Fruit fly (Drosophila melanogaster) whole organism, embryonic: ENCODE data around the gene CG14960.

Experiments
- Abd-B ChIP-seq: fragments of 200-800 bp; sonication (Bioruptor generic); optimal IDR thresholded peaks from 2 replicates; lab custom pipeline; 2018; ENCODE audit warnings: missing biosample characterization, mild to moderate bottlenecking, missing genetic modification characterization, moderate library complexity
- Atf6 ChIP-seq: fragments of 200-800 bp; sonication (Bioruptor generic); IDR thresholded peaks from 2 replicates; pipeline ENCODE4 v1.3.6; 2022; ENCODE audit warnings: missing biosample characterization, missing genetic modification characterization
- CG10654 ChIP-seq: fragments of 200-800 bp; sonication (Bioruptor generic); optimal IDR thresholded peaks from 2 replicates; lab custom pipeline; 2016; ENCODE audit warnings: missing biosample characterization, missing genetic modification characterization
- CG13424 ChIP-seq: fragments of 200-800 bp; sonication (Bioruptor generic); optimal IDR thresholded peaks from 2 replicates; lab custom pipeline; 2019; ENCODE audit warnings: missing biosample characterization, mild to moderate bottlenecking, missing genetic modification characterization, moderate library complexity
- CG14710 ChIP-seq: fragments of 200-800 bp; sonication (Bioruptor generic); optimal IDR thresholded peaks from 3 replicates; lab custom pipeline; 2019; ENCODE audit warnings: missing biosample characterization, mild to moderate bottlenecking, missing genetic modification characterization, moderate library complexity
- CG15011 ChIP-seq: fragments of 200-800 bp; sonication (Bioruptor generic); optimal IDR thresholded peaks from 3 replicates; lab custom pipeline; 2018; ENCODE audit warnings: missing biosample characterization, mild to moderate bottlenecking, missing genetic modification characterization
- CG17802 ChIP-seq: fragments of 200-800 bp; sonication (Bioruptor generic); optimal IDR thresholded peaks from 2 replicates; lab custom pipeline; 2018; ENCODE audit warnings: missing biosample characterization, mild to moderate bottlenecking, missing genetic modification characterization, moderate library complexity
- CG18262 ChIP-seq: fragments of 200-800 bp; optimal IDR thresholded peaks from 3 replicates; lab custom pipeline; 2019; ENCODE audit warnings: missing biosample characterization, mild to moderate bottlenecking, missing genetic modification characterization, moderate library complexity
- CG2202 ChIP-seq: fragments of 200-800 bp; sonication (Bioruptor generic); optimal IDR thresholded peaks from 2 replicates; lab custom pipeline; 2018; ENCODE audit warnings: missing biosample characterization, mild to moderate bottlenecking, missing genetic modification characterization
- CG3163 ChIP-seq: fragments of 200-800 bp; sonication (Bioruptor generic); optimal IDR thresholded peaks from 3 replicates; lab custom pipeline; 2016; ENCODE audit warnings: missing biosample characterization, missing genetic modification characterization
- CG5953 ChIP-seq: fragments of 200-800 bp; sonication (Bioruptor generic); IDR thresholded peaks from 2 replicates; pipeline ENCODE4 v1.3.6; 2022; ENCODE audit warnings: missing biosample characterization, missing genetic modification characterization
- CG6689 ChIP-seq: fragments of 200-800 bp; sonication (Bioruptor generic); IDR thresholded peaks from 2 replicates; pipeline ENCODE4 v1.3.6; 2022; ENCODE audit warnings: missing biosample characterization, missing genetic modification characterization
- CG6854 ChIP-seq: fragments of 200-800 bp; sonication (Bioruptor generic); optimal IDR thresholded peaks from 3 replicates; lab custom pipeline; 2017; ENCODE audit warnings: missing biosample characterization, mild to moderate bottlenecking, missing genetic modification characterization
- CG9215 ChIP-seq: fragments of 200-800 bp; sonication (Bioruptor generic); IDR thresholded peaks from 2 replicates; pipeline ENCODE4 v1.3.6; 2022; ENCODE audit warnings: missing biosample characterization, missing genetic modification characterization
- CG9797 ChIP-seq: fragments of 200-800 bp; sonication (Bioruptor generic); optimal IDR thresholded peaks from 3 replicates; lab custom pipeline; 2018; ENCODE audit warnings: missing biosample characterization, mild to moderate bottlenecking, missing genetic modification characterization
- CkIIα-i1 ChIP-seq: fragments of 200-800 bp; sonication (Bioruptor generic); IDR thresholded peaks from 2 replicates; pipeline ENCODE4 v1.3.6; 2022; ENCODE audit warnings: missing biosample characterization, missing genetic modification characterization
- Dll ChIP-seq: fragments of 200-800 bp; sonication (Bioruptor generic); IDR thresholded peaks from 4 replicates; pipeline ENCODE4 v1.3.6; 2022; ENCODE audit warnings: missing biosample characterization, missing genetic modification characterization; ENCODE audit not compliant: partially characterized antibody
- Dref ChIP-seq: fragments of 200-800 bp; sonication (Bioruptor generic); IDR thresholded peaks from 2 replicates; pipeline ENCODE4 v1.3.6; 2022; ENCODE audit warnings: missing biosample characterization, missing genetic modification characterization
- Fer3 ChIP-seq: fragments of 200-800 bp; sonication (Bioruptor generic); optimal IDR thresholded peaks from 2 replicates; lab custom pipeline; 2018; ENCODE audit warnings: missing biosample characterization, mild to moderate bottlenecking, missing genetic modification characterization, moderate library complexity
- HLH4C ChIP-seq: fragments of 200-800 bp; sonication (Bioruptor generic); IDR thresholded peaks from 3 replicates; pipeline ENCODE4 v1.3.6; 2022; ENCODE audit warnings: missing biosample characterization, missing genetic modification characterization; ENCODE audit not compliant: partially characterized antibody
- Hr3 ChIP-seq: fragments of 200-800 bp; sonication (Bioruptor generic); optimal IDR thresholded peaks from 3 replicates; lab custom pipeline; 2016; ENCODE audit warnings: missing biosample characterization, missing genetic modification characterization
- Jarid2 ChIP-seq: fragments of 200-800 bp; sonication (Bioruptor generic); optimal IDR thresholded peaks from 3 replicates; lab custom pipeline; 2017; ENCODE audit warnings: mild to moderate bottlenecking, missing biosample characterization, missing genetic modification reagents, missing genetic modification characterization
- Optix ChIP-seq: fragments of 200-800 bp; sonication (Bioruptor generic); IDR thresholded peaks from 3 replicates; pipeline ENCODE4 v1.3.6; 2022; ENCODE audit warnings: missing biosample characterization, missing genetic modification characterization
- Usf ChIP-seq: fragments of 200-800 bp; sonication (Bioruptor generic); optimal IDR thresholded peaks from 2 replicates; lab custom pipeline; 2017; ENCODE audit warnings: missing genotype, missing biosample characterization, missing genetic modification characterization
- ap ChIP-seq: fragments of 200-800 bp; sonication (Bioruptor generic); IDR thresholded peaks from 2 replicates; pipeline ENCODE4 v1.3.6; 2022; ENCODE audit warnings: missing biosample characterization, missing genetic modification characterization
- ase ChIP-seq: fragments of 200-800 bp; sonication (Bioruptor generic); IDR thresholded peaks from 3 replicates; pipeline ENCODE4 v1.3.6; 2022; ENCODE audit warnings: missing biosample characterization, missing genetic modification characterization
- bab2 ChIP-seq: fragments of 200-800 bp; sonication (Bioruptor generic); optimal IDR thresholded peaks from 2 replicates; lab custom pipeline; 2016; ENCODE audit warnings: missing biosample characterization, missing genetic modification characterization
- chn ChIP-seq: fragments of 200-800 bp; sonication (Bioruptor generic); optimal IDR thresholded peaks from 2 replicates; lab custom pipeline; 2016; ENCODE audit warnings: missing biosample characterization, missing genetic modification characterization
- da ChIP-seq: fragments of 200-800 bp; sonication (Bioruptor generic); optimal IDR thresholded peaks from 2 replicates; lab custom pipeline; 2016; ENCODE audit warnings: missing biosample characterization, missing genetic modification characterization
- dmrt99B ChIP-seq: fragments of 200-800 bp; sonication (Bioruptor generic); optimal IDR thresholded peaks from 2 replicates; lab custom pipeline; 2018; ENCODE audit warnings: missing biosample characterization, mild to moderate bottlenecking, missing genetic modification characterization, moderate library complexity
- ewg ChIP-seq: fragments of 200-800 bp; sonication (Bioruptor generic); optimal IDR thresholded peaks from 3 replicates; lab custom pipeline; 2017; ENCODE audit warnings: mild to moderate bottlenecking, missing biosample characterization, missing genetic modification reagents, missing genetic modification characterization
- fd3F ChIP-seq: fragments of 200-800 bp; sonication (Bioruptor generic); optimal IDR thresholded peaks from 2 replicates; lab custom pipeline; 2018; ENCODE audit warnings: missing biosample characterization, mild to moderate bottlenecking, missing genetic modification characterization, moderate library complexity
- ind ChIP-seq: fragments of 200-800 bp; sonication (Bioruptor generic); optimal IDR thresholded peaks from 3 replicates; lab custom pipeline; 2016; ENCODE audit warnings: missing biosample characterization, missing genetic modification characterization
- jing ChIP-seq: fragments of 200-800 bp; sonication (Bioruptor generic); optimal IDR thresholded peaks from 2 replicates; lab custom pipeline; 2018; ENCODE audit warnings: missing biosample characterization, mild to moderate bottlenecking, missing genetic modification characterization
- lbe ChIP-seq: fragments of 200-800 bp; sonication (Bioruptor generic); optimal IDR thresholded peaks from 2 replicates; lab custom pipeline; 2016; ENCODE audit warnings: missing biosample characterization, mild to moderate bottlenecking, missing genetic modification characterization
- lov ChIP-seq, 2 experiments: fragments of 200-800 bp in 1 of 2; fragments of >200 bp in 1 of 2; sonication (Bioruptor generic) in 1 of 2; IDR thresholded peaks in 1 of 2; optimal IDR thresholded peaks in 1 of 2; 2 replicates in 1 of 2; 3 replicates in 1 of 2; pipeline versions ENCODE4 v1.3.6 to Lab custom; 2017 to 2022; ENCODE audit warnings: missing biosample characterization in 1 of 2, missing genetic modification characterization in 1 of 2
- maf-S ChIP-seq: fragments of 200-800 bp; sonication (Bioruptor generic); optimal IDR thresholded peaks from 2 replicates; lab custom pipeline; 2016; ENCODE audit warnings: missing biosample characterization, missing genetic modification characterization
- mld ChIP-seq: fragments of 200-800 bp; sonication (Bioruptor generic); IDR thresholded peaks from 3 replicates; pipeline ENCODE4 v1.3.6; 2022; ENCODE audit warnings: missing biosample characterization, missing genetic modification characterization; ENCODE audit not compliant: partially characterized antibody
- nom ChIP-seq: fragments of 200-800 bp; sonication (Bioruptor generic); optimal IDR thresholded peaks from 2 replicates; lab custom pipeline; 2017; ENCODE audit warnings: missing biosample characterization, missing genetic modification characterization, mild to moderate bottlenecking, moderate library complexity, missing genetic modification reagents
- org-1 ChIP-seq: fragments of 200-800 bp; sonication (Bioruptor generic); optimal IDR thresholded peaks from 2 replicates; lab custom pipeline; 2017; ENCODE audit warnings: missing biosample characterization, missing genetic modification characterization
- pzg ChIP-seq: fragments of 200-800 bp; sonication (Bioruptor generic); optimal IDR thresholded peaks from 3 replicates; lab custom pipeline; 2018; ENCODE audit warnings: missing biosample characterization, mild to moderate bottlenecking, missing genetic modification characterization, moderate library complexity
- sens-2 ChIP-seq: fragments of 200-800 bp; sonication (Bioruptor generic); IDR thresholded peaks from 2 replicates; pipeline ENCODE4 v1.3.6; 2022; ENCODE audit warnings: missing biosample characterization, missing genetic modification characterization
- shn ChIP-seq: fragments of 200-800 bp; sonication (Bioruptor generic); optimal IDR thresholded peaks from 3 replicates; lab custom pipeline; 2016; ENCODE audit warnings: missing biosample characterization, missing genetic modification characterization
- sna ChIP-seq: fragments of 200-800 bp; sonication (Bioruptor generic); IDR thresholded peaks from 2 replicates; pipeline ENCODE4 v1.3.6; 2022; ENCODE audit warnings: missing biosample characterization, missing genetic modification characterization; ENCODE audit not compliant: partially characterized antibody
- sug ChIP-seq: fragments of 200-800 bp; optimal IDR thresholded peaks from 2 replicates; lab custom pipeline; 2019; ENCODE audit warnings: missing biosample characterization, mild to moderate bottlenecking, missing genetic modification characterization, moderate library complexity
- tap ChIP-seq: fragments of 200-800 bp; optimal IDR thresholded peaks from 3 replicates; lab custom pipeline; 2019; ENCODE audit warnings: missing biosample characterization, mild to moderate bottlenecking, missing genetic modification characterization, moderate library complexity
- tll ChIP-seq, 2 experiments: fragments of 200-800 bp in 1 of 2; fragments of >200 bp in 1 of 2; sonication (Bioruptor generic) in 1 of 2; optimal IDR thresholded peaks; 2 replicates each; lab custom pipeline; 2017 to 2019; ENCODE audit warnings: missing biosample characterization in 2 of 2, missing genetic modification characterization in 2 of 2, mild to moderate bottlenecking in 1 of 2, moderate library complexity in 1 of 2
- trh ChIP-seq: fragments of 200-800 bp; sonication (Bioruptor generic); optimal IDR thresholded peaks from 2 replicates; lab custom pipeline; 2016; ENCODE audit warnings: missing biosample characterization, missing genetic modification characterization
- unpg ChIP-seq: fragments of 200-800 bp; sonication (Bioruptor generic); optimal IDR thresholded peaks from 3 replicates; lab custom pipeline; 2018; ENCODE audit warnings: missing biosample characterization, mild to moderate bottlenecking, missing genetic modification characterization, moderate library complexity

Gene CG14960

dm6 chr3L:3301171-3301738 lies 30.4 kb downstream of the CG14960 start (continued):
- peak; percentile 83 for TF ChIP-seq CG5953 (GFP tag; lab: Robert Waterston, UW)
- TF ChIP-seq CG6689 (GFP tag; lab: Robert Waterston, UW) = peak; percentile 87
- peak; percentile 92 for TF ChIP-seq fd3F (GFP tag; lab: Kevin White, UChicago)
- TF ChIP-seq CG13424 = peak; percentile 94
- peak; percentile 80 for TF ChIP-seq chn (GFP tag; lab: Kevin White, UChicago)
- TF ChIP-seq maf-S (GFP tag; lab: Kevin White, UChicago) = peak; percentile 92
- TF ChIP-seq CG2202 (tag; lab: Kevin White, UChicago) = peak; percentile 79
- peak; percentile 77 for TF ChIP-seq trh
- TF ChIP-seq ase (GFP tag; lab: Robert Waterston, UW) = peak; percentile 89
- peak; percentile 86 for TF ChIP-seq jing
- TF ChIP-seq Jarid2 (GFP tag; lab: Kevin White, UChicago) = peak; percentile 67
- peak; percentile 69 for TF ChIP-seq CG9215 (GFP tag; lab: Robert Waterston, UW)
- peak; percentile 42 for TF ChIP-seq lbe
- peak; percentile 90 for TF ChIP-seq sens-2 (GFP tag; lab: Robert Waterston, UW)
- TF ChIP-seq da (GFP tag; lab: Kevin White, UChicago) = peak; percentile 60
- TF ChIP-seq CG17802 (tag; lab: Kevin White, UChicago) = peak; percentile 57
- peak; percentile 95 for TF ChIP-seq dmrt99B (tag; lab: Kevin White, UChicago)
- TF ChIP-seq Abd-B (GFP tag; lab: Kevin White, UChicago) = peak; percentile 85
- TF ChIP-seq CG14710 = peak; percentile 88
- TF ChIP-seq Fer3 (tag; lab: Kevin White, UChicago) = peak; percentile 93
- no peak for TF ChIP-seq mld (GFP tag; lab: Robert Waterston, UW)
- peak; percentile 90 for TF ChIP-seq ap (GFP tag; lab: Robert Waterston, UW)
- TF ChIP-seq CG3163 (GFP tag; lab: Kevin White, UChicago) = peak; percentile 74
- peak; percentile 81 for TF ChIP-seq CG10654
- no peak for TF ChIP-seq CkIIα-i1 (GFP tag; lab: Robert Waterston, UW)
- peak; percentile 90 for TF ChIP-seq bab2 (GFP tag; lab: Kevin White, UChicago)
- no peak for TF ChIP-seq sna (GFP tag; lab: Robert Waterston, UW)
- peak; percentile 91 for TF ChIP-seq ind (GFP tag; lab: Kevin White, UChicago)
- TF ChIP-seq CG18262 (tag; lab: Kevin White, UChicago) = peak; percentile 94
- TF ChIP-seq tap = peak; percentile 95
- peak; percentile 81 for TF ChIP-seq Optix (GFP tag; lab: Robert Waterston, UW)
- TF ChIP-seq shn = peak; percentile 74
- TF ChIP-seq Usf (GFP tag; lab: Kevin White, UChicago) = peak; percentile 62
- TF ChIP-seq CG15011 = peak; percentile 84
- TF ChIP-seq HLH4C (GFP tag; lab: Robert Waterston, UW) = no peak
- no peak for TF ChIP-seq pzg (GFP tag; lab: Kevin White, UChicago)
- TF ChIP-seq Atf6 (GFP tag; lab: Robert Waterston, UW) = peak; percentile 94
- TF ChIP-seq Hr3 (GFP tag; lab: Kevin White, UChicago) = peak; percentile 88
- peak; percentile 90 for TF ChIP-seq CG6854 (GFP tag; lab: Kevin White, UChicago)
- TF ChIP-seq sug (tag; lab: Kevin White, UChicago) = peak; percentile 89
- peak; percentile 81 for TF ChIP-seq ewg (GFP tag; lab: Kevin White, UChicago)
- peak; percentile 94 for TF ChIP-seq unpg (GFP tag; lab: Kevin White, UChicago)
- TF ChIP-seq Dref (GFP tag; lab: Robert Waterston, UW) = no peak
- no peak for TF ChIP-seq tll (GFP tag; optimal IDR thresholded peaks at IDR 0.05; lab: Kevin White, UChicago)
- TF ChIP-seq nom (GFP tag; lab: Kevin White, UChicago) = no peak
- no peak for TF ChIP-seq CG9797 (GFP tag; lab: Kevin White, UChicago)
- no peak for TF ChIP-seq Dll (GFP tag; lab: Robert Waterston, UW)
- peak; percentile 89 for TF ChIP-seq org-1
- no peak for TF ChIP-seq lov (optimal IDR thresholded peaks at IDR 0.05; lab: Kevin White, UChicago)
- peak; percentile 40; the same call in 1 of the 3 replicates for TF ChIP-seq lov (GFP tag; IDR thresholded peaks at IDR 0.05; lab: Robert Waterston, UW)
